Worm (Caenorhabditis elegans) whole organism, mixed stage, embryonic: ENCODE measurements around the gene wrk-1.

Experiments
- M03D4.4 ChIP-seq: sonication (generic microtip); optimal IDR thresholded peaks from 2 replicates; lab custom pipeline; 2017; ENCODE audit warnings: mild to moderate bottlenecking, missing genetic modification characterization, missing compliant biosample characterization
- bed-3 ChIP-seq: fragments of 200-800 bp; sonication (Bioruptor generic); optimal IDR thresholded peaks from 3 replicates; lab custom pipeline; 2018; ENCODE audit warnings: mild to moderate bottlenecking, missing genetic modification characterization, moderate library complexity, missing compliant biosample characterization
- ceh-43 ChIP-seq: fragments of 200-800 bp; sonication (Bioruptor generic); optimal IDR thresholded peaks from 2 replicates; lab custom pipeline; 2018; ENCODE audit warnings: mild to moderate bottlenecking, missing genetic modification characterization, moderate library complexity, missing compliant biosample characterization
- ces-1 ChIP-seq: fragments of 150-350 bp; optimal IDR thresholded peaks from 2 replicates; lab custom pipeline; 2014; ENCODE audit warnings: missing biosample characterization, missing genetic modification reagents, missing genetic modification characterization
- drap-1 ChIP-seq: fragments of 200-800 bp; sonication (Bioruptor generic); optimal IDR thresholded peaks from 3 replicates; lab custom pipeline; 2018; ENCODE audit warnings: mild to moderate bottlenecking, missing genetic modification characterization, missing compliant biosample characterization
- elt-1 ChIP-seq: sonication (generic microtip); optimal IDR thresholded peaks from 2 replicates; lab custom pipeline; 2017; ENCODE audit warnings: missing genetic modification characterization, mild to moderate bottlenecking, missing compliant biosample characterization, antibody characterized with exemption, moderate library complexity, borderline replicate concordance; ENCODE audit not compliant: insufficient read depth
- elt-3 ChIP-seq: fragments of 150-350 bp; optimal IDR thresholded peaks from 2 replicates; lab custom pipeline; 2014; ENCODE audit warnings: missing biosample characterization, missing genetic modification characterization
- flh-1 ChIP-seq: fragments of 200-800 bp; sonication (Bioruptor generic); optimal IDR thresholded peaks from 2 replicates; lab custom pipeline; 2018; ENCODE audit warnings: mild to moderate bottlenecking, missing genetic modification characterization, moderate library complexity, missing compliant biosample characterization
- ham-2 ChIP-seq: fragments of 200-800 bp; sonication (Bioruptor generic); optimal IDR thresholded peaks from 2 replicates; lab custom pipeline; 2018; ENCODE audit warnings: mild to moderate bottlenecking, missing genetic modification characterization, missing compliant biosample characterization
- lin-32 ChIP-seq: fragments of 200-800 bp; sonication (Bioruptor generic); optimal IDR thresholded peaks from 2 replicates; lab custom pipeline; 2018; ENCODE audit warnings: mild to moderate bottlenecking, missing genetic modification characterization, missing compliant biosample characterization
- lsy-2 ChIP-seq: fragments of 150-350 bp; optimal IDR thresholded peaks from 2 replicates; lab custom pipeline; 2014; ENCODE audit warnings: missing biosample characterization, missing genetic modification characterization
- mab-5 ChIP-seq: fragments of 150-350 bp; optimal IDR thresholded peaks from 2 replicates; lab custom pipeline; 2014; ENCODE audit warnings: missing biosample characterization, missing genetic modification characterization
- mls-2 ChIP-seq: sonication (generic microtip); optimal IDR thresholded peaks from 2 replicates; lab custom pipeline; 2016; ENCODE audit warnings: mild to moderate bottlenecking, missing genetic modification characterization, moderate library complexity, missing compliant biosample characterization
- snpc-4 ChIP-seq: fragments of 150-350 bp; optimal IDR thresholded peaks from 2 replicates; lab custom pipeline; 2014; ENCODE audit warnings: missing biosample characterization, missing genetic modification characterization
- tbx-8 ChIP-seq: fragments of 200-800 bp; sonication (Bioruptor generic); optimal IDR thresholded peaks from 2 replicates; lab custom pipeline; 2018; ENCODE audit warnings: mild to moderate bottlenecking, missing genetic modification characterization, moderate library complexity, missing compliant biosample characterization
- unc-120 ChIP-seq: sonication (generic microtip); optimal IDR thresholded peaks from 2 replicates; lab custom pipeline; 2017; ENCODE audit warnings: missing genetic modification characterization, missing compliant biosample characterization; ENCODE audit not compliant: poor library complexity, severe bottlenecking
- unc-39 ChIP-seq: fragments of 150-350 bp; optimal IDR thresholded peaks from 2 replicates; lab custom pipeline; 2014; ENCODE audit warnings: missing biosample characterization, missing genetic modification characterization
- unc-62 ChIP-seq: fragments of 150-350 bp; optimal IDR thresholded peaks from 2 replicates; lab custom pipeline; 2014; ENCODE audit warnings: missing biosample characterization, missing genetic modification reagents, missing genetic modification characterization
- zip-8 ChIP-seq: fragments of 150-350 bp; optimal IDR thresholded peaks from 2 replicates; lab custom pipeline; 2014; ENCODE audit warnings: missing biosample characterization, missing genetic modification characterization

Gene wrk-1

DNA sequence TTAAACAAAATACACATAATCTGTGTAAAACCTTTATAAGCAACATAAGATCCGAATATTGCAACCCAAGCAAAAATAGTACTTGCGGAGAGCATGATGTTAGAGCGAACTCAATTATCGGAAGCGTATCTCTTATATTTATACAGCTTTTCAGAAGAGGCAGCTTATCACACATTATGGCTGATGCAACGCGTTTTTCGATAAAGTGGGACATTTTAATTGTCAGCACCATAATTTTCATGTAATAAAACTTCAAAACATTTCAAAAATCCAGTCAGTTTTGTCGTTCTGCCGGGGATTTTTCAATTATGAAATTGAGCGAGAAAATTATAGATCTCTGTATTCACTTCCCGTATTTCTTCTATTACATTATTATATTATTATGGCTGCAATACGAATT is 46.1 kb downstream of the wrk-1 start, which contains the start of gene drd-5:
TSS of gene drd-5 (minus strand) at position 101 of the 400 bp plus-strand sequence.
- TF ChIP-seq elt-3 (tag; lab: Kevin White, UChicago): no peak
- no peak for TF ChIP-seq M03D4.4 (tag; lab: Kevin White, UChicago)

DNA sequence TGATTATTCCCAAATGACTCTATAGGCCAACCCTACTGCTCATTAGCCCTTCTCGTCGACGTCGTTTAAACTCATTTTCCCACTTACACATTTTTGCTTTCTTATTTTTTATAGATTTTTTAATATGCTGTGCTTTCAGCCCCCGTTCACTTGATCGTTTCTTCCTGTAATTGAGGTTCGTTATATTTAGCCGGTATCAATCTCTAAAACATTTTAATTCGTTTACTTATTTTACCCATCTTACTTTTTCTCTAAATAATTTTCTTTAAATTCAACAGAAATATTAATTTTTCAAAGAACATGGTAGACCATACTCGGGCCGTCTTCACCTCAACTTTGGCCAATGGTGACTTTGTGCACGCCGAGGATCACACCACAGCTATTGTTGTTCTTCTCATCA is 50.7 kb downstream of the wrk-1 start, which contains the start of gene F55E10.1:
TSS of gene F55E10.1 (plus strand) at position 301 of the 400 bp plus-strand sequence.
- TF ChIP-seq unc-39 (no peak), bed-3 (GFP tag; lab: Kevin White, UChicago) (no peak), flh-1 (no peak), snpc-4 (tag; lab: Kevin White, UChicago) (no peak), lin-32 (GFP tag; lab: Kevin White, UChicago) (no peak), unc-120 (no peak), lsy-2 (tag; lab: Kevin White, UChicago) (no peak), ham-2 (GFP tag; lab: Kevin White, UChicago) (no peak), ceh-43 (GFP tag; lab: Kevin White, UChicago) (no peak), elt-1 (tag; lab: Kevin White, UChicago) (no peak), mab-5 (no peak), unc-62 (GFP tag; lab: Kevin White, UChicago) (no peak), zip-8 (tag; lab: Kevin White, UChicago) (no peak), tbx-8 (GFP tag; lab: Kevin White, UChicago) (no peak), ces-1 (GFP tag; lab: Kevin White, UChicago) (no peak)

DNA sequence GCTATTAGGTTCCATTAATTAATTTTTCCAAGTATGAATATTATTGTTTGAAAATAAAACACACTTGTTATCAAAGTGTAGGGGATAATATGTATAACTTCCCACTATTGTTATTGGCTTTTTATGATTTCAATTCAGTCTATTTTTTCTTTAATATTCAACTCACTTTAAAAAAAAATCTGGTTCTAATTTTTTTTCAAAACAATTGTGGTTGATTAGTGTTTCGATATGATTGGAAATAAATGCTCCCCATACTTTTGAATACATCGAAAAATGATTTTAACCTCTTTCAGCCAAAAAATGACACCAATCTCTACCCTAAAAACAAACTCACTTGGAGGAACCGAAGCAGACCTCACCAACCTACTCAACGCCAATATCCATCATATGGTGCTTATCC is 52.0 kb downstream of the wrk-1 start, which contains the start of gene F55E10.2:
TSS of gene F55E10.2 (plus strand) at position 301 of the 400 bp plus-strand sequence.
- TF ChIP-seq M03D4.4 (tag; lab: Kevin White, UChicago): no peak
- TF ChIP-seq unc-120: no peak
- TF ChIP-seq mls-2 (tag; lab: Kevin White, UChicago): no peak
- no peak for TF ChIP-seq drap-1 (GFP tag; lab: Kevin White, UChicago)
- TF ChIP-seq zip-8 (tag; lab: Kevin White, UChicago): no peak
- no peak for TF ChIP-seq elt-1 (tag; lab: Kevin White, UChicago)
- no peak for TF ChIP-seq tbx-8 (GFP tag; lab: Kevin White, UChicago)
